Fruit fly (Drosophila melanogaster) whole organism, embryonic: Measurements from ENCODE around the gene arm.

Experiments
- Blimp-1 ChIP-seq: fragments of 200-800 bp; sonication (Bioruptor generic); optimal IDR thresholded peaks from 3 replicates; lab custom pipeline; 2018; ENCODE audit warnings: missing biosample characterization, missing genetic modification characterization, mild to moderate bottlenecking, moderate library complexity, missing genetic modification reagents
- CG10274 ChIP-seq: fragments of 200-800 bp; sonication (Bioruptor generic); optimal IDR thresholded peaks from 3 replicates; lab custom pipeline; 2017; ENCODE audit warnings: missing biosample characterization, mild to moderate bottlenecking, missing genetic modification characterization
- CG12299 ChIP-seq: fragments of 200-800 bp; sonication (Bioruptor generic); optimal IDR thresholded peaks from 2 replicates; lab custom pipeline; 2018; ENCODE audit warnings: missing biosample characterization, mild to moderate bottlenecking, missing genetic modification characterization
- CG12744 ChIP-seq: fragments of 200-800 bp; sonication (Bioruptor generic); optimal IDR thresholded peaks from 2 replicates; lab custom pipeline; 2016; ENCODE audit warnings: missing biosample characterization, missing genetic modification characterization
- CG13123 ChIP-seq: fragments of 200-800 bp; sonication (Bioruptor generic); optimal IDR thresholded peaks from 2 replicates; lab custom pipeline; 2016; ENCODE audit warnings: missing biosample characterization, missing genetic modification characterization
- CG13296 ChIP-seq: fragments of 200-800 bp; sonication (Bioruptor generic); optimal IDR thresholded peaks from 3 replicates; lab custom pipeline; 2018; ENCODE audit warnings: missing biosample characterization, mild to moderate bottlenecking, missing genetic modification characterization
- CG14050 ChIP-seq: fragments of 200-800 bp; sonication (Bioruptor generic); IDR thresholded peaks from 3 replicates; pipeline ENCODE4 v1.3.6; 2022; ENCODE audit warnings: missing biosample characterization, missing genetic modification characterization
- CG14710 ChIP-seq: fragments of 200-800 bp; sonication (Bioruptor generic); optimal IDR thresholded peaks from 3 replicates; lab custom pipeline; 2019; ENCODE audit warnings: missing biosample characterization, mild to moderate bottlenecking, missing genetic modification characterization, moderate library complexity
- CG15479 ChIP-seq: fragments of 200-800 bp; sonication (Bioruptor generic); optimal IDR thresholded peaks from 3 replicates; lab custom pipeline; 2019; ENCODE audit warnings: missing biosample characterization, mild to moderate bottlenecking, missing genetic modification characterization, moderate library complexity
- CG15696 ChIP-seq: fragments of 200-800 bp; sonication (Bioruptor generic); optimal IDR thresholded peaks from 2 replicates; lab custom pipeline; 2019; ENCODE audit warnings: missing biosample characterization, mild to moderate bottlenecking, missing genetic modification characterization, moderate library complexity
- CG17829 ChIP-seq: fragments of 200-800 bp; optimal IDR thresholded peaks from 2 replicates; lab custom pipeline; 2019; ENCODE audit warnings: missing biosample characterization, mild to moderate bottlenecking, missing genetic modification characterization, moderate library complexity
- CG18262 ChIP-seq: fragments of 200-800 bp; optimal IDR thresholded peaks from 3 replicates; lab custom pipeline; 2019; ENCODE audit warnings: missing biosample characterization, mild to moderate bottlenecking, missing genetic modification characterization, moderate library complexity
- CG31224 ChIP-seq: fragments of 200-800 bp; sonication (Bioruptor generic); IDR thresholded peaks from 2 replicates; pipeline ENCODE4 v1.3.6; 2022; ENCODE audit warnings: missing biosample characterization, missing genetic modification characterization
- CG3726 ChIP-seq: fragments of 200-800 bp; sonication (Bioruptor generic); IDR thresholded peaks from 3 replicates; pipeline ENCODE4, ENCODE4 v1.3.6; 2022; ENCODE audit warnings: missing biosample characterization, missing genetic modification characterization
- CG3995 ChIP-seq: fragments of 200-800 bp; sonication (Bioruptor generic); optimal IDR thresholded peaks from 3 replicates; lab custom pipeline; 2016; ENCODE audit warnings: missing biosample characterization, missing genetic modification characterization
- CG4328 ChIP-seq: fragments of 200-800 bp; sonication (Bioruptor generic); optimal IDR thresholded peaks from 3 replicates; lab custom pipeline; 2017; ENCODE audit warnings: missing biosample characterization, missing genetic modification reagents, missing genetic modification characterization
- CG5953 ChIP-seq: fragments of 200-800 bp; sonication (Bioruptor generic); IDR thresholded peaks from 2 replicates; pipeline ENCODE4 v1.3.6; 2022; ENCODE audit warnings: missing biosample characterization, missing genetic modification characterization
- CG6791 ChIP-seq: fragments of 200-800 bp; sonication (Bioruptor generic); IDR thresholded peaks from 3 replicates; pipeline ENCODE4 v1.3.6; 2022; ENCODE audit warnings: missing biosample characterization, missing genetic modification characterization; ENCODE audit not compliant: partially characterized antibody
- CG7556 ChIP-seq: fragments of 200-800 bp; sonication (Bioruptor generic); optimal IDR thresholded peaks from 2 replicates; lab custom pipeline; 2017; ENCODE audit warnings: missing biosample characterization, mild to moderate bottlenecking, missing genetic modification characterization
- CG8089 ChIP-seq: fragments of 200-800 bp; sonication (Bioruptor generic); optimal IDR thresholded peaks from 3 replicates; lab custom pipeline; 2016; ENCODE audit warnings: missing biosample characterization, missing genetic modification characterization
- CHES-1-like ChIP-seq: fragments of 200-800 bp; sonication (Bioruptor generic); optimal IDR thresholded peaks from 2 replicates; lab custom pipeline; 2016; ENCODE audit warnings: missing biosample characterization, missing genetic modification characterization
- Dll ChIP-seq: fragments of 200-800 bp; sonication (Bioruptor generic); IDR thresholded peaks from 4 replicates; pipeline ENCODE4 v1.3.6; 2022; ENCODE audit warnings: missing biosample characterization, missing genetic modification characterization; ENCODE audit not compliant: partially characterized antibody
- GATAe ChIP-seq: fragments of 200-800 bp; sonication (Bioruptor generic); conservative IDR thresholded peaks from 2 replicates; pipeline ENCODE4 v1.3.6; 2022; ENCODE audit warnings: missing biosample characterization, missing genetic modification characterization
- Mes4 ChIP-seq: fragments of 200-800 bp; sonication (Bioruptor generic); optimal IDR thresholded peaks from 2 replicates; lab custom pipeline; 2016; ENCODE audit warnings: missing biosample characterization, missing genetic modification characterization
- Pdp1 ChIP-seq, 2 experiments: fragments of 200-800 bp; sonication (Bioruptor generic); optimal IDR thresholded peaks; 3 replicates each; lab custom pipeline; 2016; ENCODE audit warnings: missing biosample characterization in 2 of 2, missing genetic modification characterization in 2 of 2, mild to moderate bottlenecking in 1 of 2, moderate library complexity in 1 of 2
- Poxn ChIP-seq: fragments of 200-800 bp; sonication (Bioruptor generic); IDR thresholded peaks from 2 replicates; pipeline ENCODE4 v1.3.6; 2022; ENCODE audit warnings: missing biosample characterization, missing genetic modification characterization
- Ptx1 ChIP-seq: fragments of 200-800 bp; sonication (Bioruptor generic); IDR thresholded peaks from 2 replicates; pipeline ENCODE4 v1.3.6; 2022; ENCODE audit warnings: missing biosample characterization, missing genetic modification characterization
- ab ChIP-seq: fragments of 200-800 bp; sonication (Bioruptor generic); optimal IDR thresholded peaks from 2 replicates; lab custom pipeline; 2016; ENCODE audit warnings: missing biosample characterization, missing genetic modification characterization
- ap ChIP-seq: fragments of 200-800 bp; sonication (Bioruptor generic); IDR thresholded peaks from 2 replicates; pipeline ENCODE4 v1.3.6; 2022; ENCODE audit warnings: missing biosample characterization, missing genetic modification characterization
- az2 ChIP-seq: fragments of 200-800 bp; sonication (Bioruptor generic); optimal IDR thresholded peaks from 3 replicates; lab custom pipeline; 2016; ENCODE audit warnings: missing biosample characterization, missing genetic modification characterization
- cas ChIP-seq: fragments of 200-800 bp; sonication (Bioruptor generic); IDR thresholded peaks from 2 replicates; pipeline ENCODE4 v1.3.6; 2022; ENCODE audit warnings: missing biosample characterization, missing genetic modification characterization
- danr ChIP-seq: fragments of 200-800 bp; sonication (Bioruptor generic); IDR thresholded peaks from 2 replicates; pipeline ENCODE4 v1.3.6; 2022; ENCODE audit warnings: missing biosample characterization, missing genetic modification characterization
- dmrt11E ChIP-seq: fragments of 200-800 bp; sonication (Bioruptor generic); optimal IDR thresholded peaks from 3 replicates; lab custom pipeline; 2018; ENCODE audit warnings: missing biosample characterization, mild to moderate bottlenecking, missing genetic modification characterization, moderate library complexity
- en ChIP-seq: fragments of 200-800 bp; sonication (Bioruptor generic); optimal IDR thresholded peaks from 2 replicates; lab custom pipeline; 2016; ENCODE audit warnings: missing biosample characterization, missing genetic modification characterization
- esg ChIP-seq: fragments of 200-800 bp; sonication (Bioruptor generic); conservative IDR thresholded peaks from 2 replicates; pipeline ENCODE4 v1.3.6; 2022; ENCODE audit warnings: missing biosample characterization, missing genetic modification characterization
- ftz-f1 ChIP-seq: fragments of 200-800 bp; sonication (Bioruptor generic); optimal IDR thresholded peaks from 2 replicates; lab custom pipeline; 2016; ENCODE audit warnings: missing biosample characterization, missing genetic modification characterization
- gem ChIP-seq: fragments of 200-800 bp; sonication (Bioruptor generic); optimal IDR thresholded peaks from 2 replicates; lab custom pipeline; 2019; ENCODE audit warnings: missing biosample characterization, mild to moderate bottlenecking, missing genetic modification characterization, moderate library complexity
- ham ChIP-seq: fragments of 200-800 bp; sonication (Bioruptor generic); IDR thresholded peaks from 2 replicates; pipeline ENCODE4 v1.3.6; 2022; ENCODE audit warnings: missing biosample characterization, missing genetic modification characterization
- jigr1 ChIP-seq: fragments of 200-800 bp; sonication (Bioruptor generic); IDR thresholded peaks from 3 replicates; pipeline ENCODE4 v1.3.6; 2022; ENCODE audit warnings: missing biosample characterization, missing genetic modification characterization
- nmo ChIP-seq: fragments of 200-800 bp; sonication (Bioruptor generic); optimal IDR thresholded peaks from 2 replicates; lab custom pipeline; 2018; ENCODE audit warnings: missing biosample characterization, mild to moderate bottlenecking, missing genetic modification characterization, moderate library complexity
- otp ChIP-seq: fragments of 200-800 bp; sonication (Bioruptor generic); IDR thresholded peaks from 3 replicates; pipeline ENCODE4, ENCODE4 v1.3.6; 2022; ENCODE audit warnings: missing biosample characterization, missing genetic modification characterization
- pho ChIP-seq: fragments of 200-800 bp; sonication (Bioruptor generic); optimal IDR thresholded peaks from 2 replicates; lab custom pipeline; 2016; ENCODE audit warnings: missing biosample characterization, missing genetic modification characterization
- pum ChIP-seq: fragments of 200-800 bp; sonication (Bioruptor generic); optimal IDR thresholded peaks from 2 replicates; lab custom pipeline; 2016; ENCODE audit warnings: missing biosample characterization, missing genetic modification characterization
- tin ChIP-seq: fragments of 200-800 bp; sonication (Bioruptor generic); optimal IDR thresholded peaks from 3 replicates; lab custom pipeline; 2016; ENCODE audit warnings: missing biosample characterization, missing genetic modification characterization
- tio ChIP-seq: fragments of 200-800 bp; sonication (Bioruptor generic); optimal IDR thresholded peaks from 2 replicates; lab custom pipeline; 2017; ENCODE audit warnings: missing biosample characterization, missing genetic modification characterization, inconsistent platforms
- tx ChIP-seq: fragments of 200-800 bp; sonication (Bioruptor generic); optimal IDR thresholded peaks from 2 replicates; lab custom pipeline; 2016; ENCODE audit warnings: missing biosample characterization, missing genetic modification characterization
- usp ChIP-seq: fragments of >200 bp; optimal IDR thresholded peaks from 2 replicates; lab custom pipeline; 2017; ENCODE audit warnings: missing biosample characterization, missing genetic modification characterization
- yki ChIP-seq: fragments of >200 bp; optimal IDR thresholded peaks from 3 replicates; lab custom pipeline; 2018
- z ChIP-seq: fragments of 200-800 bp; sonication (Bioruptor generic); IDR thresholded peaks from 3 replicates; pipeline ENCODE4 v1.3.6; 2022; ENCODE audit warnings: missing biosample characterization, missing genetic modification characterization
- zf30C ChIP-seq: fragments of 200-800 bp; sonication (Bioruptor generic); optimal IDR thresholded peaks from 3 replicates; lab custom pipeline; 2018; ENCODE audit warnings: missing biosample characterization, mild to moderate bottlenecking, missing genetic modification characterization

Gene arm

dm6 chrX:1947178-1947872, 46.9 kb upstream of the arm start (continued):
- TF ChIP-seq esg (peak; percentile 91), otp (peak; percentile 98), en (GFP tag; lab: Kevin White, UChicago) (peak; percentile 95), CG12744 (GFP tag; lab: Kevin White, UChicago) (peak; percentile 91), CG3726 (peak; percentile 95), CG18262 (tag; lab: Kevin White, UChicago) (peak; percentile 99), Poxn (peak; percentile 10; the same call in 1 of the 2 replicates), cas (GFP tag; lab: Robert Waterston, UW) (peak; percentile 73), CG6791 (GFP tag; lab: Robert Waterston, UW) (no peak), CHES-1-like (GFP tag; lab: Kevin White, UChicago) (peak; percentile 91), danr (GFP tag; lab: Robert Waterston, UW) (peak; percentile 75), CG10274 (GFP tag; lab: Kevin White, UChicago) (peak; percentile 81), CG14710 (tag; lab: Kevin White, UChicago) (peak; percentile 98), CG17829 (tag; lab: Kevin White, UChicago) (peak; percentile 98), CG13296 (GFP tag; lab: Kevin White, UChicago) (peak; percentile 87), CG31224 (GFP tag; lab: Robert Waterston, UW) (peak; percentile 75), yki (lab: Kevin White, UChicago) (no peak), Mes4 (peak; percentile 96), dmrt11E (tag; lab: Kevin White, UChicago) (peak; percentile 99), CG8089 (peak; percentile 97), CG3995 (GFP tag; lab: Kevin White, UChicago) (peak; percentile 15), tx (GFP tag; lab: Kevin White, UChicago) (peak; percentile 90), CG4328 (GFP tag; lab: Kevin White, UChicago) (peak; percentile 79), usp (GFP tag; lab: Kevin White, UChicago) (no peak), Ptx1 (GFP tag; lab: Robert Waterston, UW) (peak; percentile 93), pum (GFP tag; lab: Kevin White, UChicago) (peak; percentile 95), zf30C (no peak), tio (GFP tag; lab: Kevin White, UChicago) (peak; percentile 94), CG15696 (peak; percentile 97), Dll (GFP tag; lab: Robert Waterston, UW) (no peak), CG13123 (GFP tag; lab: Kevin White, UChicago) (peak; percentile 84), CG5953 (GFP tag; lab: Robert Waterston, UW) (peak; percentile 94), ab (GFP tag; lab: Kevin White, UChicago) (peak; percentile 91), Pdp1 (GFP tag; optimal IDR thresholded peaks at IDR 0.05; lab: Kevin White, UChicago) (peak in 1 of 2 experiments; percentile 95), gem (tag; lab: Kevin White, UChicago) (peak; percentile 98), CG15479 (GFP tag; lab: Kevin White, UChicago) (peak; percentile 61), az2 (GFP tag; lab: Kevin White, UChicago) (peak; percentile 99), z (GFP tag; lab: Robert Waterston, UW) (peak; percentile 43; the same call in 1 of the 3 replicates), ftz-f1 (GFP tag; lab: Kevin White, UChicago) (peak; percentile 19), ap (GFP tag; lab: Robert Waterston, UW) (peak; percentile 92), pho (GFP tag; lab: Kevin White, UChicago) (peak; percentile 83), CG12299 (tag; lab: Kevin White, UChicago) (peak; percentile 95), tin (GFP tag; lab: Kevin White, UChicago) (peak; percentile 96), jigr1 (GFP tag; lab: Robert Waterston, UW) (peak; percentile 79), CG14050 (GFP tag; lab: Robert Waterston, UW) (peak; percentile 92), ham (GFP tag; lab: Robert Waterston, UW) (peak; percentile 63; the same call in 1 of the 2 replicates), nmo (peak; percentile 98), CG7556 (GFP tag; lab: Kevin White, UChicago) (peak; percentile 97), GATAe (GFP tag; lab: Robert Waterston, UW) (peak; percentile 41), Blimp-1 (peak; percentile 98)
